Fruit fly (Drosophila melanogaster) whole organism, wandering third instar larva: Measurements from ENCODE around the gene CG31099.

Experiments
- CG32264 ChIP-seq: fragments of 200-800 bp; sonication (Bioruptor generic); optimal IDR thresholded peaks from 2 replicates; lab custom pipeline; 2016; ENCODE audit warnings: missing biosample characterization, missing genetic modification characterization
- dsf ChIP-seq: sonication (Bioruptor generic); optimal IDR thresholded peaks from 2 replicates; lab custom pipeline; 2016; ENCODE audit warnings: missing biosample characterization, missing genetic modification characterization, borderline replicate concordance
- fru ChIP-seq: fragments of 200-800 bp; sonication (Bioruptor generic); optimal IDR thresholded peaks from 3 replicates; lab custom pipeline; 2016; ENCODE audit warnings: missing biosample characterization, mild to moderate bottlenecking, missing genetic modification characterization
- usp ChIP-seq: fragments of >200 bp; optimal IDR thresholded peaks from 2 replicates; lab custom pipeline; 2017; ENCODE audit warnings: missing biosample characterization, missing genetic modification characterization

DNA sequence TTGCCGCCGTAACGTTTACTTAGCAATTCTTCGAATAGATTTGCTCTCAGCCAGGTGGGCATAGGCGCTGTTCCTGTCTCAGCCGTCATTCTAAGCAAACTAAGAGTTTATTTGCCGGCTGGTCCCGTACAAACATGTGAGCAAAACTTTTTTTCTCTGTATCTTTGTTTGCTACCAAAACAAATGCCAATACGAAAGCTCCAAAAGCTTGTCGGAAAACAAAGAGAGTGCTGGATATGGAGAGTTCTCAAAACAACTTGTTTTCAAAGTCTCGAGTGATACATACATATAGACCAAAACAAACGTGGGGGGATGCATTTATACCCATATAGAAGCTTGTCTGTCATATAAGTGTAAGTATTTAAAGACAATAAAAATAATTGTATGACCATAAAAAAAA is 5.3 kb upstream of the CG31099 start, which contains the start of gene CG10559:
- TF ChIP-seq usp (GFP tag; lab: Kevin White, UChicago): no peak
- TF ChIP-seq CG32264: no peak
- no peak for TF ChIP-seq dsf
- no peak for TF ChIP-seq fru
